Worm (Caenorhabditis elegans) whole organism, late embryonic: ENCODE data around the gene ttr-34.

ENCODE experiments used
- C08G9.2 ChIP-seq: sonication (generic microtip); optimal IDR thresholded peaks from 2 replicates; lab custom pipeline; 2016; ENCODE audit warnings: mild to moderate bottlenecking, missing genetic modification characterization, moderate library complexity, missing compliant biosample characterization
- K09A11.1 ChIP-seq: sonication (generic microtip); optimal IDR thresholded peaks from 2 replicates; lab custom pipeline; 2017; ENCODE audit warnings: antibody characterized with exemption, mild to moderate bottlenecking, missing genetic modification characterization, missing compliant biosample characterization; ENCODE audit not compliant: insufficient read depth
- ama-1 ChIP-seq: fragments of 150-350 bp; optimal IDR thresholded peaks from 2 replicates; lab custom pipeline; 2014
- ceh-18 ChIP-seq: sonication (generic microtip); optimal IDR thresholded peaks from 2 replicates; lab custom pipeline; 2016; ENCODE audit warnings: missing genetic modification characterization, missing compliant biosample characterization
- ceh-22 ChIP-seq: sonication (generic microtip); optimal IDR thresholded peaks from 2 replicates; lab custom pipeline; 2017; ENCODE audit warnings: missing biosample characterization, missing genetic modification characterization
- ceh-31 ChIP-seq: sonication (generic microtip); optimal IDR thresholded peaks from 2 replicates; lab custom pipeline; 2016; ENCODE audit warnings: missing genetic modification characterization, missing compliant biosample characterization
- ceh-34 ChIP-seq: sonication (generic microtip); optimal IDR thresholded peaks from 2 replicates; lab custom pipeline; 2016; ENCODE audit warnings: mild to moderate bottlenecking, missing genetic modification characterization, missing compliant biosample characterization
- ceh-45 ChIP-seq: fragments of 200-800 bp; sonication (Bioruptor generic); IDR thresholded peaks from 2 replicates; pipeline ENCODE4 v1.3.6; 2022; ENCODE audit warnings: missing genetic modification reagents, missing genetic modification characterization, missing compliant biosample characterization
- ceh-9 ChIP-seq: sonication (generic microtip); optimal IDR thresholded peaks from 2 replicates; lab custom pipeline; 2016; ENCODE audit warnings: mild to moderate bottlenecking, missing genetic modification characterization, inconsistent platforms, missing compliant biosample characterization
- che-1 ChIP-seq: sonication (generic microtip); optimal IDR thresholded peaks from 2 replicates; lab custom pipeline; 2016; ENCODE audit warnings: mild to moderate bottlenecking, missing genetic modification characterization, missing compliant biosample characterization
- dmd-4 ChIP-seq: sonication (generic microtip); optimal IDR thresholded peaks from 2 replicates; lab custom pipeline; 2016; ENCODE audit warnings: borderline replicate concordance, missing genetic modification characterization, missing compliant biosample characterization
- dve-1 ChIP-seq: sonication (generic microtip); optimal IDR thresholded peaks from 2 replicates; lab custom pipeline; 2017; ENCODE audit warnings: antibody characterized with exemption, mild to moderate bottlenecking, missing genetic modification characterization, missing compliant biosample characterization
- elt-2 ChIP-seq: sonication (generic microtip); optimal IDR thresholded peaks from 2 replicates; lab custom pipeline; 2016; ENCODE audit warnings: missing genetic modification reagents, missing genetic modification characterization, missing compliant biosample characterization
- ets-4 ChIP-seq: sonication (generic microtip); optimal IDR thresholded peaks from 2 replicates; lab custom pipeline; 2016; ENCODE audit warnings: missing genetic modification characterization, missing compliant biosample characterization
- fkh-6 ChIP-seq: sonication (generic microtip); optimal IDR thresholded peaks from 2 replicates; lab custom pipeline; 2016; ENCODE audit warnings: missing genetic modification characterization, missing compliant biosample characterization
- gmeb-2 ChIP-seq: sonication (generic microtip); optimal IDR thresholded peaks from 2 replicates; lab custom pipeline; 2016; ENCODE audit warnings: missing genetic modification characterization, inconsistent platforms, missing compliant biosample characterization
- hlh-30 ChIP-seq: sonication (generic microtip); optimal IDR thresholded peaks from 2 replicates; lab custom pipeline; 2017; ENCODE audit warnings: antibody characterized with exemption, missing genetic modification characterization, missing compliant biosample characterization; ENCODE audit not compliant: insufficient read depth
- hlh-8 ChIP-seq: sonication (generic microtip); optimal IDR thresholded peaks from 2 replicates; lab custom pipeline; 2016; ENCODE audit warnings: missing genotype, missing genetic modification characterization, missing compliant biosample characterization
- lin-11 ChIP-seq: fragments of 200-800 bp; sonication (Bioruptor generic); optimal IDR thresholded peaks from 2 replicates; lab custom pipeline; 2018; ENCODE audit warnings: mild to moderate bottlenecking, missing genetic modification characterization, missing compliant biosample characterization
- mec-3 ChIP-seq: sonication (generic microtip); optimal IDR thresholded peaks from 2 replicates; lab custom pipeline; 2016; ENCODE audit warnings: borderline replicate concordance, missing genetic modification characterization, missing compliant biosample characterization
- nfya-1 ChIP-seq: sonication (generic microtip); optimal IDR thresholded peaks from 2 replicates; lab custom pipeline; 2017; ENCODE audit warnings: missing genetic modification characterization, mild to moderate bottlenecking, missing compliant biosample characterization, antibody characterized with exemption, moderate library complexity
- nhr-11 ChIP-seq: fragments of 150-350 bp; optimal IDR thresholded peaks from 2 replicates; lab custom pipeline; 2014; ENCODE audit warnings: missing biosample characterization, missing genetic modification characterization
- npax-4 ChIP-seq: sonication (generic microtip); optimal IDR thresholded peaks from 2 replicates; lab custom pipeline; 2016; ENCODE audit warnings: missing genetic modification characterization, missing compliant biosample characterization
- pag-3 ChIP-seq: sonication (generic microtip); optimal IDR thresholded peaks from 2 replicates; lab custom pipeline; 2016; ENCODE audit warnings: missing compliant biosample characterization, missing genetic modification characterization, borderline replicate concordance
- pax-1 ChIP-seq: fragments of 150-350 bp; optimal IDR thresholded peaks from 2 replicates; lab custom pipeline; 2014; ENCODE audit warnings: missing biosample characterization, missing genetic modification characterization
- pha-4 ChIP-seq: fragments of 150-350 bp; optimal IDR thresholded peaks from 2 replicates; lab custom pipeline; 2018; ENCODE audit warnings: missing biosample characterization, missing genetic modification reagents, missing genetic modification characterization
- pqm-1 ChIP-seq: sonication (generic microtip); optimal IDR thresholded peaks from 2 replicates; lab custom pipeline; 2016; ENCODE audit warnings: missing genetic modification characterization, missing compliant biosample characterization
- ref-2 ChIP-seq: sonication (generic microtip); optimal IDR thresholded peaks from 2 replicates; lab custom pipeline; 2016; ENCODE audit warnings: missing genetic modification characterization, missing compliant biosample characterization
- sox-2 ChIP-seq: fragments of 200-800 bp; sonication (Bioruptor generic); IDR thresholded peaks from 2 replicates; pipeline ENCODE4 v1.3.6; 2022; ENCODE audit warnings: missing genetic modification reagents, missing genetic modification characterization, missing compliant biosample characterization
- sox-4 ChIP-seq: sonication (generic microtip); optimal IDR thresholded peaks from 2 replicates; lab custom pipeline; 2017; ENCODE audit warnings: mild to moderate bottlenecking, missing genetic modification characterization, inconsistent platforms, missing compliant biosample characterization
- tbx-2 ChIP-seq: sonication (generic microtip); optimal IDR thresholded peaks from 2 replicates; lab custom pipeline; 2016; ENCODE audit warnings: missing genetic modification characterization, missing compliant biosample characterization
- tbx-7 ChIP-seq: sonication (generic microtip); optimal IDR thresholded peaks from 2 replicates; lab custom pipeline; 2016; ENCODE audit warnings: missing genotype, missing genetic modification characterization, missing compliant biosample characterization
- ttx-3 ChIP-seq: sonication (generic microtip); optimal IDR thresholded peaks from 2 replicates; lab custom pipeline; 2016; ENCODE audit warnings: missing genetic modification reagents, missing genetic modification characterization, missing compliant biosample characterization
- unc-3 ChIP-seq, 2 experiments: fragments of 200-800 bp in 1 of 2; sonication (Bioruptor generic) in 1 of 2; sonication (generic microtip) in 1 of 2; conservative IDR thresholded peaks in 1 of 2; optimal IDR thresholded peaks in 1 of 2; 2 replicates each; pipeline versions ENCODE4 v1.3.6 to Lab custom; 2016 to 2022; ENCODE audit warnings: missing compliant biosample characterization in 2 of 2, missing genetic modification characterization in 2 of 2, missing genetic modification reagents in 1 of 2
- unc-42 ChIP-seq: sonication (generic microtip); optimal IDR thresholded peaks from 2 replicates; lab custom pipeline; 2016; ENCODE audit warnings: missing genotype, missing genetic modification characterization, missing compliant biosample characterization
- unc-55 ChIP-seq: sonication (generic microtip); optimal IDR thresholded peaks from 2 replicates; lab custom pipeline; 2017; ENCODE audit warnings: missing biosample characterization, missing genetic modification reagents, missing genetic modification characterization
- unc-86 ChIP-seq: sonication (generic microtip); optimal IDR thresholded peaks from 2 replicates; lab custom pipeline; 2016; ENCODE audit warnings: missing genetic modification characterization, missing compliant biosample characterization
- zip-5 ChIP-seq: sonication (generic microtip); optimal IDR thresholded peaks from 2 replicates; lab custom pipeline; 2016; ENCODE audit warnings: missing genetic modification characterization, missing compliant biosample characterization

Gene ttr-34

DNA sequence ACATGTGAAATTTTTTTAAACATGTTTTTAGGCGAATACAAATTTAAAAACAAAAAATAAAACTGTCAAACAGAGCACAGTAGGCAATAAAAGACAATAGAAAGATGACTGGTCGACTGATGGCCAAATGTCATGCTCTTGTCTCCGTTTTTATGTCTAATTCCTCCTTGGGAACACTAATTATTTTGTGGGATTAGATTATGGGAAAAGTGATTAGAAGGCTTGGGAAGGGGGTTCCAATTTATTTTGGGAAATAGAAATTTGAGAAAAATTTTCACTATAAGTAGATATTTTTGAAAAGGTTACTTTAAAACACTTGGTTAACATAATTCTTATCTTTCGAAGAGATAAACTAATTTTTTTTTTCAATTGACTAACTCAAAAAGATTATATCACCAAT is 31.2 kb downstream of the ttr-34 start:
- TF ChIP-seq nhr-11 (tag; lab: Kevin White, UChicago), result no peak
- no peak for TF ChIP-seq pax-1 (tag; lab: Kevin White, UChicago)
- no peak for TF ChIP-seq fkh-6
- TF ChIP-seq npax-4 (tag; lab: Kevin White, UChicago), result no peak
- no peak for TF ChIP-seq pag-3
- no peak for TF ChIP-seq unc-42 (tag; lab: Kevin White, UChicago)
- no peak for TF ChIP-seq nfya-1 (tag; lab: Kevin White, UChicago)
- TF ChIP-seq, all 69 proteins: peak for 0

ce11 chrX:13171206-13171605 is 31.6 kb downstream of the ttr-34 start:
- TF ChIP-seq K09A11.1 (tag; lab: Kevin White, UChicago), result no peak
- no peak for TF ChIP-seq pha-4 (tag; lab: Kevin White, UChicago)
- peak; percentile 28 for TF ChIP-seq ceh-34 (tag; lab: Kevin White, UChicago)
- peak; percentile 12 for TF ChIP-seq unc-55 (GFP tag; lab: Kevin White, UChicago)
- peak; percentile 16 for TF ChIP-seq tbx-2 (tag; lab: Kevin White, UChicago)
- TF ChIP-seq ceh-31, result peak; percentile 49
- peak; percentile 39 for TF ChIP-seq C08G9.2 (tag; lab: Kevin White, UChicago)
- peak; percentile 75 for TF ChIP-seq unc-42 (tag; lab: Kevin White, UChicago)

- TF ChIP-seq ceh-45 (GFP tag; lab: Robert Waterston, UW), result no peak
- TF ChIP-seq lin-11 (tag; lab: Kevin White, UChicago), result no peak
- no peak for TF ChIP-seq elt-2 (tag; lab: Kevin White, UChicago)
- no peak for TF ChIP-seq dve-1 (tag; lab: Kevin White, UChicago)
- no peak for TF ChIP-seq zip-5 (tag; lab: Kevin White, UChicago)
- TF ChIP-seq tbx-2 (tag; lab: Kevin White, UChicago), result no peak
- no peak for TF ChIP-seq unc-55 (GFP tag; lab: Kevin White, UChicago)
- no peak for TF ChIP-seq ceh-22 (tag; lab: Kevin White, UChicago)
- TF ChIP-seq pha-4 (tag; lab: Kevin White, UChicago), result no peak
- TF ChIP-seq nfya-1 (tag; lab: Kevin White, UChicago), result no peak
- TF ChIP-seq che-1 (tag; lab: Kevin White, UChicago), result no peak
- TF ChIP-seq dmd-4, result no peak
- TF ChIP-seq ceh-18 (tag; lab: Kevin White, UChicago), result no peak
- TF ChIP-seq mec-3 (tag; lab: Kevin White, UChicago), result no peak
- TF ChIP-seq pax-1 (tag; lab: Kevin White, UChicago), result no peak
- no peak for TF ChIP-seq K09A11.1 (tag; lab: Kevin White, UChicago)
- TF ChIP-seq, all 69 proteins: peak for 0
Measured at ce11 chrX:13174437-13174836, 34.8 kb downstream of the ttr-34 start.

DNA sequence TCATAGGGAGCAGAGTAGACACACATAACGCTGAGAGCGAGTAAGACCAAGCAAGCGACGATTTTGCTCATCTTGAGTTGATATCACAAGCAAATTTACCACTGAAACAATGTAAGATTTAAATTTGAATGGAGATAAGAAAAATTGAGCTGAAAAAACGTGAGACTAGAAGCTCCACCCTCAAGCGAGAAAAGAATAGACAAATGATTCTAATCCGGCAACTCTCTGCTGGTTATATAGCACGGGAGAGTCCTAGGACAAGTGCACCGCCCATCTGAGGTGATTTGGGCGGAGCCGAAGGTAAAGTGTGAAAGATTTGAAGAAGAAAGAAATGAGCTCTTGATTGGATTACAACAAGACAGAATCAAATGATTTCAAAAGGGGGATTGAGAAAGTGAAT is 38.8 kb downstream of the ttr-34 start, which contains the start of gene nlp-3:
TSS of gene nlp-3 (minus strand) at position 101 of the 400 bp plus-strand sequence.
- TF ChIP-seq tbx-7 (tag; lab: Kevin White, UChicago) (no peak), ceh-18 (tag; lab: Kevin White, UChicago) (no peak), sox-4 (no peak), unc-3 (GFP tag; conservative IDR thresholded peaks at IDR 0.05; lab: Robert Waterston, UW) (no peak), unc-3 (tag; optimal IDR thresholded peaks at IDR 0.05; lab: Kevin White, UChicago) (no peak), ceh-45 (GFP tag; lab: Robert Waterston, UW) (no peak)

DNA sequence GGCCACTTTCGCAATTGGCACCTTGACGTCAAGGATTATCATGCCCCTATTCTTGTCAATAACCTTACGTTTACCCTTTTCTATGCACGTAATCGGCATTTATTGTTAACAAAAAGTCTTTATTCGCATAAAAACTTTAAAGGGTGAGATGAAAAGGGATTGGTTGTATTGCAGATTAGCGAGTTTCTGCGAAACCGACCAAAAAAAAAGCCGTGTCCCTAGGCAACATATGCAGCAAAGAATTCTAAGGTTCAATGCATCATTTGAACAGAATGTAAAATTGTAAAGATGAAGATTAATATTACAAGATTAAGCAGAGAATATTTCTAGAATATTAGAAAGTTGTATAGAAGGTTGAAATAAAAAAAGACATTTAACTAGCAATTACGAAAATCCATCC is 42.4 kb downstream of the ttr-34 start:
- TF ChIP-seq ceh-34 (tag; lab: Kevin White, UChicago) (no peak), dmd-4 (no peak), pqm-1 (no peak), ttx-3 (no peak), hlh-30 (tag; lab: Kevin White, UChicago) (no peak), sox-2 (GFP tag; lab: Robert Waterston, UW) (no peak), npax-4 (tag; lab: Kevin White, UChicago) (no peak), ceh-9 (tag; lab: Kevin White, UChicago) (no peak), unc-42 (tag; lab: Kevin White, UChicago) (no peak), C08G9.2 (tag; lab: Kevin White, UChicago) (no peak), tbx-2 (tag; lab: Kevin White, UChicago) (no peak), ref-2 (tag; lab: Kevin White, UChicago) (no peak), ets-4 (tag; lab: Kevin White, UChicago) (no peak), unc-86 (tag; lab: Kevin White, UChicago) (no peak), ama-1 (lab: Kevin White, UChicago) (no peak), gmeb-2 (tag; lab: Kevin White, UChicago) (no peak), hlh-8 (tag; lab: Kevin White, UChicago) (no peak), tbx-7 (tag; lab: Kevin White, UChicago) (no peak)
